Worm (Caenorhabditis elegans): ENCODE results near the gene C34C6.9.

C34C6.9 gene

DNA sequence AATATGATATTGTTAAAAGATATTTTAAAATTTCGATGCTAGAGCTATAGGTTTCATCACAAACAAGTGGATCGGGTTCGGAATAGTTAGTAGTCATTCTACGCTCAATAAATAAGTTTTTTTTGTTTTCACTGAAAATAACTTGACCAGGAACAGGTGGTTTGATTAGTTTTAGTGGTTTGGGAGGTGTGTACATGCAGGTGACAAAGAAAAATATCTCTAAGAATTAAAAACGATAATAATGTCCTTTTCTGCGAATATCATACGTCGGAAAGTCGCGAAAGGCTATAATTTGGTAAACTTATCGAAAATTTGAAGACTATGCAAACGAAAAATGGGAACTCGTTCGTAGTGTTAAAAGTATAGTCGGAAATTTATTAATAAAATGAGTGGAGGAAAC, 24.6 kb downstream of the C34C6.9 start, which contains the start of gene srg-15:
Gene srg-15, minus strand, starts transcription at position 101 of the 400 bp plus-strand sequence.
- TF ChIP-seq lsy-12 (tag; optimal IDR thresholded peaks at IDR 0.05) (no peak), nhr-43 (tag; optimal IDR thresholded peaks at IDR 0.05; ENCODE audit: poor library complexity, severe bottlenecking) (no peak), fkh-10 (GFP tag; optimal IDR thresholded peaks at IDR 0.05) (no peak), ztf-4 (tag; optimal IDR thresholded peaks at IDR 0.05) (no peak), R02D3.7 (tag; optimal IDR thresholded peaks at IDR 0.05) (no peak), daf-12 (tag; optimal IDR thresholded peaks at IDR 0.05) (no peak), egl-5 (tag; optimal IDR thresholded peaks at IDR 0.05) (no peak), zag-1 (tag; optimal IDR thresholded peaks at IDR 0.05) (no peak), sea-2 (GFP tag; optimal IDR thresholded peaks at IDR 0.05) (no peak), nhr-76 (tag; optimal IDR thresholded peaks at IDR 0.05) (no peak), nhr-28 (tag; optimal IDR thresholded peaks at IDR 0.05) (no peak)

ce11 chrII:8714913-8715447, 29.3 kb downstream of the C34C6.9 start, which contains the start of the genes rab-21 and T01B7.13:
rab-21 (minus strand) TSS chrII:8715013.
T01B7.13 (plus strand) TSS chrII:8715397.
- TF ChIP-seq fkh-10 (GFP tag; optimal IDR thresholded peaks at IDR 0.05) (no peak), lsy-12 (tag; optimal IDR thresholded peaks at IDR 0.05) (no peak), lin-39 (tag; optimal IDR thresholded peaks at IDR 0.05) (no peak), pha-4 (tag; optimal IDR thresholded peaks at IDR 0.05) (no peak), ama-1 (optimal IDR thresholded peaks at IDR 0.05) (no peak), nhr-77 (tag; optimal IDR thresholded peaks at IDR 0.05) (no peak), nhr-43 (tag; optimal IDR thresholded peaks at IDR 0.05; ENCODE audit: poor library complexity, severe bottlenecking) (no peak), unc-39 (tag; optimal IDR thresholded peaks at IDR 0.05) (no peak), egl-27 (tag; optimal IDR thresholded peaks at IDR 0.05) (no peak), egl-5 (tag; optimal IDR thresholded peaks at IDR 0.05) (no peak)

DNA sequence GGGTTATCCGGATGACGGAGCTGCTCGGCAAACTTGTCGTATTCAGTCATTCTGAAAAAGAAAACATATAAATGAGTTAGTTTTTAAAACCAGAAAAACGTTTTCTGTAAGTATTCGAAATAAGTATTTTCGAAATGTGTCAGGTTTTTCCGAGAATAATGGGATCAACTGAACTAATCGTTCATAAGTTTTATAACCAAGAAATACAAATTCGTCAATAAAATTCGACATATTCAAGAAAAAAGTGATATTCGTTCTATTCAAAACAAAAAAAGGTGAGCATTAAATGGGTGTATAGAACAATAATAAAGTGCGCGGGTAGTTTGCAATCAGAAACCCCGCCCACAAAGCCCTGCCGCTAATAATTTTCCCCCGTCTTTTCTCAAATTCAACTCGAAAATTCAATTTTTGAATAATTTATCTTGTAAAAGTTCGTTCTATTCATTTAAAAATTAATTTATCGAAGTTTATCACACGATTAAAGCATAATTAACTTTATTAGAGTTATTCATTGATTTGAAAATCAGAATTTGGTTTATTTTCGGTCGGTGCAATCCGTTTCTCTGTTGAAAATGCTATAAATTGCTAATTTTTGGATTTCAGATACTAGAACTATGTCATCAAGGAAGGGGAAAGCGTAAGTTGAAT, 30.6 kb downstream of the C34C6.9 start, which contains the start of the genes cyn-11 and T01B7.5:
Gene cyn-11, minus strand, starts transcription at position 51 of the 648 bp plus-strand sequence.
Gene T01B7.5, plus strand, starts transcription at position 598 of the 648 bp plus-strand sequence.
- TF ChIP-seq mdl-1 (tag; optimal IDR thresholded peaks at IDR 0.05), result no peak
- no peak for TF ChIP-seq ceh-28 (tag; optimal IDR thresholded peaks at IDR 0.05)
- TF ChIP-seq ztf-4 (tag; optimal IDR thresholded peaks at IDR 0.05), result no peak
- TF ChIP-seq R02D3.7 (tag; optimal IDR thresholded peaks at IDR 0.05), result no peak
- peak; percentile 6 for TF ChIP-seq elt-2 (tag; optimal IDR thresholded peaks at IDR 0.05)
- TF ChIP-seq unc-39 (tag; optimal IDR thresholded peaks at IDR 0.05), result no peak
- TF ChIP-seq pha-4 (tag; optimal IDR thresholded peaks at IDR 0.05), result peak; percentile 41
- no peak for TF ChIP-seq egl-27 (tag; optimal IDR thresholded peaks at IDR 0.05)
- no peak for TF ChIP-seq nhr-237 (tag; optimal IDR thresholded peaks at IDR 0.05)
- no peak for TF ChIP-seq ceh-16 (tag; optimal IDR thresholded peaks at IDR 0.05)
- TF ChIP-seq unc-62 (GFP tag; optimal IDR thresholded peaks at IDR 0.05), result no peak
- TF ChIP-seq lin-15B (tag; optimal IDR thresholded peaks at IDR 0.05), result peak; percentile 2
- no peak for TF ChIP-seq nhr-28 (tag; optimal IDR thresholded peaks at IDR 0.05)
- TF ChIP-seq nhr-43 (tag; optimal IDR thresholded peaks at IDR 0.05; ENCODE audit: poor library complexity, severe bottlenecking), result no peak
- no peak for TF ChIP-seq ceh-82 (tag; optimal IDR thresholded peaks at IDR 0.05)
- no peak for TF ChIP-seq nhr-11 (tag; optimal IDR thresholded peaks at IDR 0.05)
- TF ChIP-seq snpc-4 (tag; optimal IDR thresholded peaks at IDR 0.05), result peak; percentile 16
- no peak for TF ChIP-seq ZK546.5 (tag; optimal IDR thresholded peaks at IDR 0.05)
- peak; percentile 29 for TF ChIP-seq nhr-23 (tag; optimal IDR thresholded peaks at IDR 0.05)
- TF ChIP-seq jun-1 (tag; optimal IDR thresholded peaks at IDR 0.05), result no peak
- TF ChIP-seq fos-1 (tag; optimal IDR thresholded peaks at IDR 0.05), result no peak
- TF ChIP-seq fkh-10 (GFP tag; optimal IDR thresholded peaks at IDR 0.05), result no peak
- TF ChIP-seq nhr-12 (tag; optimal IDR thresholded peaks at IDR 0.05), result no peak
- TF ChIP-seq sea-2 (GFP tag; optimal IDR thresholded peaks at IDR 0.05), result no peak
- TF ChIP-seq aly-2 (tag; optimal IDR thresholded peaks at IDR 0.05), result no peak
- TF ChIP-seq nfya-1 (tag; optimal IDR thresholded peaks at IDR 0.05; ENCODE audit: insufficient read depth), result peak; percentile 39
- TF ChIP-seq mml-1 (tag; optimal IDR thresholded peaks at IDR 0.05), result no peak

- TF ChIP-seq pha-4 (tag; optimal IDR thresholded peaks at IDR 0.05) (no peak), nhr-25 (tag; optimal IDR thresholded peaks at IDR 0.05) (peak; percentile 93), hmg-11 (tag; optimal IDR thresholded peaks at IDR 0.05) (no peak), zag-1 (tag; optimal IDR thresholded peaks at IDR 0.05) (no peak), ztf-4 (tag; optimal IDR thresholded peaks at IDR 0.05) (no peak), fkh-2 (tag; optimal IDR thresholded peaks at IDR 0.05) (no peak), mml-1 (tag; optimal IDR thresholded peaks at IDR 0.05) (no peak), daf-12 (tag; optimal IDR thresholded peaks at IDR 0.05) (no peak), ceh-16 (tag; optimal IDR thresholded peaks at IDR 0.05) (no peak), nhr-23 (tag; optimal IDR thresholded peaks at IDR 0.05) (peak; percentile 66), nhr-12 (tag; optimal IDR thresholded peaks at IDR 0.05) (no peak), nhr-11 (tag; optimal IDR thresholded peaks at IDR 0.05) (no peak), elt-1 (tag; optimal IDR thresholded peaks at IDR 0.05) (peak; percentile 98)
These were observed 31.9 kb downstream of the C34C6.9 start for ce11 chrII:8717579-8717978.

All from whole organism, L3 larva.